Worm (Caenorhabditis elegans) whole organism, L4 larva: Measurements from ENCODE around the gene sru-44.

Experiments
- D1046.2 ChIP-seq: fragments of 200-800 bp; sonication (Bioruptor generic); IDR thresholded peaks from 2 replicates; pipeline ENCODE4 v1.3.6; 2022; ENCODE audit warnings: missing genetic modification characterization, missing compliant biosample characterization
- T20F7.1 ChIP-seq: fragments of 200-800 bp; sonication (Bioruptor generic); optimal IDR thresholded peaks from 2 replicates; lab custom pipeline; 2018; ENCODE audit warnings: mild to moderate bottlenecking, missing genetic modification characterization, missing compliant biosample characterization
- aly-2 ChIP-seq: sonication (generic microtip); optimal IDR thresholded peaks from 2 replicates; lab custom pipeline; 2018; ENCODE audit warnings: missing biosample characterization, missing genetic modification characterization
- ama-1 ChIP-seq: fragments of 150-350 bp; optimal IDR thresholded peaks from 2 replicates; lab custom pipeline; 2014; ENCODE audit warnings: inconsistent platforms, mixed read lengths
- arid-1 ChIP-seq: fragments of 200-800 bp; sonication (Bioruptor generic); conservative IDR thresholded peaks from 2 replicates; pipeline ENCODE4 v1.3.6; 2022; ENCODE audit warnings: missing genetic modification reagents, missing genetic modification characterization, missing compliant biosample characterization
- ceh-20 ChIP-seq: fragments of 200-800 bp; sonication (Bioruptor generic); IDR thresholded peaks from 2 replicates; pipeline ENCODE4 v1.3.6; 2022; ENCODE audit warnings: missing genetic modification reagents, missing genetic modification characterization, missing compliant biosample characterization
- ceh-28 ChIP-seq: fragments of 150-350 bp; optimal IDR thresholded peaks from 2 replicates; lab custom pipeline; 2014; ENCODE audit warnings: missing biosample characterization, missing genetic modification reagents, missing genetic modification characterization
- ceh-44 ChIP-seq: fragments of 200-800 bp; sonication (Bioruptor generic); IDR thresholded peaks from 2 replicates; pipeline ENCODE4 v1.3.6; 2022; ENCODE audit warnings: missing genetic modification reagents, missing genetic modification characterization, missing compliant biosample characterization
- cey-2 ChIP-seq: sonication (generic microtip); optimal IDR thresholded peaks from 3 replicates; lab custom pipeline; 2017; ENCODE audit warnings: missing genetic modification characterization, mild to moderate bottlenecking, missing compliant biosample characterization, antibody characterized with exemption, borderline replicate concordance; ENCODE audit not compliant: insufficient read depth
- ctbp-1 ChIP-seq: fragments of 200-800 bp; sonication (Bioruptor generic); IDR thresholded peaks from 2 replicates; pipeline ENCODE4 v1.3.6; 2022; ENCODE audit warnings: missing genetic modification reagents, missing genetic modification characterization, missing compliant biosample characterization
- daf-12 ChIP-seq: fragments of 150-350 bp; optimal IDR thresholded peaks from 2 replicates; lab custom pipeline; 2014; ENCODE audit warnings: missing biosample characterization, missing genetic modification reagents, missing genetic modification characterization
- daf-19 ChIP-seq: fragments of 200-800 bp; sonication (Bioruptor generic); conservative IDR thresholded peaks from 2 replicates; pipeline ENCODE4 v1.3.6; 2022; ENCODE audit warnings: missing genetic modification characterization, missing compliant biosample characterization
- dmd-6 ChIP-seq: fragments of 200-800 bp; sonication (Bioruptor generic); IDR thresholded peaks from 2 replicates; pipeline ENCODE4 v1.3.6; 2022; ENCODE audit warnings: missing genetic modification reagents, missing genetic modification characterization, missing compliant biosample characterization
- dmd-8 ChIP-seq: fragments of 200-800 bp; sonication (Bioruptor generic); IDR thresholded peaks from 2 replicates; pipeline ENCODE4 v1.3.6; 2022; ENCODE audit warnings: missing genetic modification characterization, missing compliant biosample characterization
- egl-43 ChIP-seq: fragments of 200-800 bp; sonication (Bioruptor generic); IDR thresholded peaks from 2 replicates; pipeline ENCODE4 v1.3.6; 2022; ENCODE audit warnings: missing genetic modification reagents, missing genetic modification characterization, missing compliant biosample characterization
- hlh-30 ChIP-seq: sonication (generic microtip); optimal IDR thresholded peaks from 2 replicates; lab custom pipeline; 2017; ENCODE audit warnings: antibody characterized with exemption, mild to moderate bottlenecking, missing genetic modification characterization, missing compliant biosample characterization; ENCODE audit not compliant: insufficient read depth
- lin-13 ChIP-seq: fragments of 150-350 bp; optimal IDR thresholded peaks from 2 replicates; lab custom pipeline; 2014; ENCODE audit warnings: missing biosample characterization, missing genetic modification reagents, missing genetic modification characterization
- lin-15B ChIP-seq: fragments of 150-350 bp; sonication (generic microtip); optimal IDR thresholded peaks from 3 replicates; lab custom pipeline; 2014; ENCODE audit warnings: missing biosample characterization, missing genetic modification characterization
- lin-29 ChIP-seq: fragments of 200-800 bp; sonication (Bioruptor generic); IDR thresholded peaks from 2 replicates; pipeline ENCODE4 v1.3.6; 2022; ENCODE audit warnings: missing genetic modification reagents, missing genetic modification characterization, missing compliant biosample characterization
- lin-39 ChIP-seq: fragments of 150-350 bp; optimal IDR thresholded peaks from 2 replicates; lab custom pipeline; 2014; ENCODE audit warnings: missing biosample characterization, missing genetic modification reagents, missing genetic modification characterization
- lir-3 ChIP-seq: sonication (generic microtip); optimal IDR thresholded peaks from 2 replicates; lab custom pipeline; 2016; ENCODE audit warnings: mild to moderate bottlenecking, missing genetic modification characterization, missing compliant biosample characterization
- lsy-2 ChIP-seq, 2 experiments: fragments of 150-350 bp in 1 of 2; sonication (generic microtip) in 1 of 2; optimal IDR thresholded peaks; 2 replicates each; lab custom pipeline; 2014 to 2017; ENCODE audit warnings: missing biosample characterization in 2 of 2, missing genetic modification characterization in 2 of 2
- madf-5 ChIP-seq, 2 experiments: fragments of 200-800 bp; sonication (Bioruptor generic); IDR thresholded peaks; 2 replicates each; pipeline ENCODE4 v1.3.6; 2022; ENCODE audit warnings: missing compliant biosample characterization in 2 of 2, missing genetic modification characterization in 2 of 2
- madf-9 ChIP-seq: fragments of 200-800 bp; sonication (Bioruptor generic); conservative IDR thresholded peaks from 2 replicates; pipeline ENCODE4 v1.3.6; 2022; ENCODE audit warnings: missing genetic modification reagents, missing genetic modification characterization, missing compliant biosample characterization
- nhr-11 ChIP-seq: fragments of 150-350 bp; optimal IDR thresholded peaks from 2 replicates; lab custom pipeline; 2014; ENCODE audit warnings: missing biosample characterization, missing genetic modification characterization
- nhr-237 ChIP-seq: sonication (generic microtip); optimal IDR thresholded peaks from 2 replicates; lab custom pipeline; 2017; ENCODE audit warnings: missing biosample characterization, missing genetic modification characterization
- nhr-25 ChIP-seq: sonication (generic microtip); optimal IDR thresholded peaks from 2 replicates; lab custom pipeline; 2017; ENCODE audit warnings: missing genetic modification characterization, mild to moderate bottlenecking, missing compliant biosample characterization, antibody characterized with exemption, moderate library complexity, borderline replicate concordance; ENCODE audit not compliant: insufficient read depth
- nhr-28 ChIP-seq: fragments of 150-350 bp; optimal IDR thresholded peaks from 2 replicates; lab custom pipeline; 2014; ENCODE audit warnings: missing biosample characterization, missing genetic modification characterization
- nhr-41 ChIP-seq: fragments of 200-800 bp; sonication (Bioruptor generic); IDR thresholded peaks from 2 replicates; pipeline ENCODE4 v1.3.6; 2022; ENCODE audit warnings: missing genetic modification reagents, missing genetic modification characterization, missing compliant biosample characterization
- nhr-6 ChIP-seq: fragments of 150-350 bp; optimal IDR thresholded peaks from 2 replicates; lab custom pipeline; 2014; ENCODE audit warnings: missing biosample characterization, missing genetic modification characterization
- nhr-77 ChIP-seq: fragments of 150-350 bp; optimal IDR thresholded peaks from 2 replicates; lab custom pipeline; 2014; ENCODE audit warnings: missing biosample characterization, missing genetic modification characterization
- sdz-12 ChIP-seq: fragments of 200-800 bp; sonication (Bioruptor generic); optimal IDR thresholded peaks from 2 replicates; lab custom pipeline; 2018; ENCODE audit warnings: mild to moderate bottlenecking, missing genetic modification characterization, missing compliant biosample characterization
- set-16 ChIP-seq: fragments of 200-800 bp; sonication (Bioruptor generic); IDR thresholded peaks from 2 replicates; pipeline ENCODE4 v1.3.6; 2022; ENCODE audit warnings: missing genetic modification reagents, missing genetic modification characterization, missing compliant biosample characterization
- skn-1 ChIP-seq: fragments of 150-350 bp; optimal IDR thresholded peaks from 2 replicates; lab custom pipeline; 2014; ENCODE audit warnings: missing biosample characterization, missing genetic modification characterization
- snpc-4 ChIP-seq: fragments of 150-350 bp; optimal IDR thresholded peaks from 2 replicates; lab custom pipeline; 2014; ENCODE audit warnings: missing biosample characterization, missing genetic modification characterization
- spr-1 ChIP-seq: sonication (generic microtip); optimal IDR thresholded peaks from 2 replicates; lab custom pipeline; 2016; ENCODE audit warnings: mild to moderate bottlenecking, missing genetic modification characterization, missing compliant biosample characterization
- tra-1 ChIP-seq: fragments of 200-800 bp; sonication (Bioruptor generic); IDR thresholded peaks from 2 replicates; pipeline ENCODE4 v1.3.6; 2022; ENCODE audit warnings: missing genetic modification reagents, missing genetic modification characterization, missing compliant biosample characterization
- unc-130 ChIP-seq: sonication (generic microtip); optimal IDR thresholded peaks from 2 replicates; lab custom pipeline; 2016; ENCODE audit warnings: missing genetic modification reagents, missing genetic modification characterization, missing compliant biosample characterization
- unc-62 ChIP-seq, 3 experiments: fragments of 150-350 bp in 1 of 3; sonication (generic microtip); optimal IDR thresholded peaks in 2 of 3; peaks in 1 of 3; 1 replicate in 1 of 3; 2 replicates in 2 of 3; lab custom pipeline; 2014 to 2017; ENCODE audit warnings: missing biosample characterization in 3 of 3, missing genetic modification characterization in 3 of 3, missing genetic modification reagents in 3 of 3, missing genotype in 1 of 3
- vab-7 ChIP-seq: fragments of 200-800 bp; sonication (Bioruptor generic); IDR thresholded peaks from 2 replicates; pipeline ENCODE4 v1.3.6; 2022; ENCODE audit warnings: missing genetic modification reagents, missing genetic modification characterization, missing compliant biosample characterization
- zag-1 ChIP-seq: fragments of 150-350 bp; optimal IDR thresholded peaks from 2 replicates; lab custom pipeline; 2014; ENCODE audit warnings: missing biosample characterization, missing genetic modification characterization
- zfp-2 ChIP-seq: sonication (generic microtip); optimal IDR thresholded peaks from 2 replicates; lab custom pipeline; 2016; ENCODE audit warnings: mild to moderate bottlenecking, missing genetic modification characterization, missing compliant biosample characterization

sru-44 gene

DNA sequence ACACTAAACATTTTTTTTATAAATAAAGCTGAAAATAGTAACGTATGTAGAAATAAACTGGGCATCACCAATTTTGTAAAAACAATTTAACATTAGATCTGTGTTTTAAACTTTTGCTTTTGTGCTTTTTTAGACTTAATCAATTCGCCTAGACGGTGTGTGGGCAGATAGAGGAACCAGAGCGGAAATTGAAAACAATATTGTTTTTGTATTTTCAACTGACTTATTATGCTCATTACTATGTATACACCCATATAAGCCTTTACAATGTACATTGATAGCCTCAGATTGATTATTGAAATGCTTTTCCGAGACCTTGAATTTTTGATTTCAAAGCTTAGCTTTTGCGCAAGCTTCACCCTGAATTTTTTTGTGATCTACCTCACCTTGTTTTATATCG lies 37.8 kb downstream of the sru-44 start, which contains the start of gene str-73:
Gene str-73, plus strand, starts transcription at position 301 of the 400 bp plus-strand sequence.
- no peak for TF ChIP-seq lin-39 (tag; lab: Kevin White, UChicago)
- TF ChIP-seq lsy-2 (tag; optimal IDR thresholded peaks at IDR 0.05; lab: Kevin White, UChicago) = no peak
- no peak for TF ChIP-seq vab-7
- no peak for TF ChIP-seq dmd-8
- no peak for TF ChIP-seq ceh-20 (GFP tag; lab: Robert Waterston, UW)
- TF ChIP-seq D1046.2 (GFP tag; lab: Robert Waterston, UW) = no peak
- no peak for TF ChIP-seq egl-43 (GFP tag; lab: Robert Waterston, UW)
- no peak for TF ChIP-seq T20F7.1
- TF ChIP-seq nhr-77 (tag; lab: Kevin White, UChicago) = no peak
- no peak for TF ChIP-seq snpc-4 (tag; lab: Kevin White, UChicago)
- no peak for TF ChIP-seq ceh-28
- TF ChIP-seq, all 104 proteins: peak for 0

DNA sequence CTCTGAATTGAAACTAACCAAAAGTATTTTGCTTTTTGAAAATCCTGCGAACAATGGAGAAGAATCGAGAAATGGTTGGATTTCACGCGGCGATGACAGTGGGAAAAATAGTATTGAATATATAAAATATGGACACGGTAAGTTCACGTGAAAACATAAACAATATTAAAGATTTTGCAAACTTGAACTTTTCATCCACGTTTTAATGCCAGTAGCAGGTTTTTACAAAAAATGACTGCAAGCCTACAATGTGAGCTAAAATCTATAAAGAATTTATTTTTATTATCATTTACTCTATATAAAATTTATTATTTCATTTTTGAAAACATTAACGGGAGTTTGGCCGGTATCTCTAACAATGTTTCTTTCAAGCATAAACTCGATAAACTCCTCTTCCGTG lies 38.2 kb downstream of the sru-44 start, which contains the start of gene F26D2.10:
Gene F26D2.10, minus strand, starts transcription at position 101 of the 400 bp plus-strand sequence.
- TF ChIP-seq spr-1 (no peak), nhr-6 (tag; lab: Kevin White, UChicago) (no peak), nhr-41 (no peak), unc-130 (GFP tag; lab: Kevin White, UChicago) (no peak), madf-9 (GFP tag; lab: Robert Waterston, UW) (no peak), hlh-30 (tag; lab: Kevin White, UChicago) (no peak), dmd-6 (GFP tag; lab: Robert Waterston, UW) (no peak), lin-15B (no peak), lir-3 (tag; lab: Kevin White, UChicago) (no peak), skn-1 (tag; lab: Kevin White, UChicago) (no peak), ctbp-1 (GFP tag; lab: Robert Waterston, UW) (no peak), daf-19 (GFP tag; lab: Robert Waterston, UW) (no peak), ceh-44 (GFP tag; lab: Robert Waterston, UW) (no peak), zfp-2 (no peak), cey-2 (tag; lab: Kevin White, UChicago) (no peak), tra-1 (GFP tag; lab: Robert Waterston, UW) (no peak), ceh-28 (no peak), ama-1 (lab: Kevin White, UChicago) (no peak), madf-5 (GFP tag; IDR thresholded peaks at IDR 0.05; lab: Robert Waterston, UW) (no peak), nhr-11 (no peak)

DNA sequence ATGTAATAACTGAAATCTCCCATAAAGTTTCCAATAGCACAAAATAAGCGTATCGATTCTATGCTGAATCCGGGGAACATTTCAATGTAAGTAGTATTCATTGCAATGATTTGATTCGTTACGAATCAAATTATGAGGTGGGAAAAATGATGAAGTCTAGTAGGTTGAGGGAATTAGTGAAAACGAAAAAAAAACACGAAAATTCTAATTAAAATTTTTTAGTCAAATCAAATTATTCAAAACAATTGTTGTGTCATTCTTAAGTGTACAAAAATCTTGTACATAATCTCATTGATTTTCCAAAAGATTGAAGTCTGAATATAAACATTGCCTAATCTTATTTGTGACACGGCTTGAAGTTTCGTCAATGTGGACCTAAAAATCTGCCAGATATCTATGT lies 43.3 kb downstream of the sru-44 start, which contains the start of gene srw-29:
Gene srw-29, minus strand, starts transcription at position 101 of the 400 bp plus-strand sequence.
- TF ChIP-seq nhr-28 (tag; lab: Kevin White, UChicago) (no peak), lin-29 (GFP tag; lab: Robert Waterston, UW) (no peak), arid-1 (GFP tag; lab: Robert Waterston, UW) (no peak), dmd-8 (no peak), lin-13 (GFP tag; lab: Kevin White, UChicago) (no peak), zag-1 (tag; lab: Kevin White, UChicago) (no peak), aly-2 (tag; lab: Kevin White, UChicago) (no peak), nhr-25 (tag; lab: Kevin White, UChicago) (no peak), zfp-2 (no peak), daf-12 (tag; lab: Kevin White, UChicago) (no peak), set-16 (GFP tag; lab: Robert Waterston, UW) (no peak), unc-62 (GFP tag; optimal IDR thresholded peaks at IDR 0.05 in 1 of 2; lab: Kevin White, UChicago) (no peak), unc-62 (tag; optimal IDR thresholded peaks at IDR 0.05; lab: Kevin White, UChicago) (no peak), sdz-12 (GFP tag; lab: Kevin White, UChicago) (no peak), ceh-44 (GFP tag; lab: Robert Waterston, UW) (no peak), nhr-237 (tag; lab: Kevin White, UChicago) (no peak), ctbp-1 (GFP tag; lab: Robert Waterston, UW) (no peak)
